Fruit fly (Drosophila melanogaster) Kc167 (cell line): ENCODE results near the gene ERp44.

Experiments
- Myc ChIP-seq: fragments of >200 bp; optimal IDR thresholded peaks from 2 replicates; lab custom pipeline; 2017; ENCODE audit warnings: missing external identifiers
- h ChIP-seq: fragments of >200 bp; optimal IDR thresholded peaks from 3 replicates; lab custom pipeline; 2018; ENCODE audit warnings: missing external identifiers
- insv ChIP-seq: fragments of >200 bp; optimal IDR thresholded peaks from 3 replicates; lab custom pipeline; 2018; ENCODE audit warnings: missing external identifiers
- psq ChIP-seq: fragments of >200 bp; optimal IDR thresholded peaks from 2 replicates; lab custom pipeline; 2017; ENCODE audit warnings: missing external identifiers
- ttk ChIP-seq: sonication (Bioruptor generic); optimal IDR thresholded peaks from 2 replicates; lab custom pipeline; 2017; ENCODE audit warnings: missing external identifiers

DNA sequence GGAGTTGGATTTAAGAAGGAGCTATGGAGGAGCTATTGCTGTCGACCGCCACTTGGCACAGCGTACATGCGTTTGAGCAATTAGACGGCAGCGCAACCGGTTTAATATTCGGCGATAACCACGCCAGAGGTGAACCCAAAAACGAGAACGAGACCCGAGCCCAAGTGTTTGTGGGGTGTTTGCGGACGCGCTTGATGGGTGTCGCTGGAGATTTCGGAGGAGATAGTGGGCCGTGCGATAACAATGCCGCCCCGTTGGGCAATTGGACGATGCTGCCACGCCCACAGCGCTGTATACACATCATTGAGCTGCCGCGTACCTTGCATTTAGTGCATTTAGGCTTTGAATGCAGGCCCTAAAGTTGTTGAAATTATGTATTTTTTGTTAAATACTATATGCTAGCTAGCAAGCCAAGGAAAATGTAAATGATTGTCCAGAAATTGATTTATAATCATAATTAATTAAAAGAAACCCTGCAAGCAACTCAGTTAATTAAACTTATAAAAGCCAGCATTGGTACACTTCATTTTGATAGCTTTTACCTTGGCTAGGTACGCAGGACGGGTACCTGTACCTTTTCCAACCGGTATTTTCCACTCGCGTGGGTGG lies 10.9 kb upstream of the ERp44 start, which contains the start of gene Had1:
- TF ChIP-seq ttk: no peak
- TF ChIP-seq psq (lab: Kevin White, UChicago): no peak
- TF ChIP-seq Myc (lab: Kevin White, UChicago): no peak
- no peak for TF ChIP-seq insv (lab: Kevin White, UChicago)
- TF ChIP-seq h (lab: Kevin White, UChicago): no peak
